Fruit fly (Drosophila melanogaster) whole organism, adult: ENCODE measurements around the gene CG7943.

Experiments
- CG11617 ChIP-seq: fragments of 200-800 bp; sonication (Bioruptor generic); optimal IDR thresholded peaks from 2 replicates; lab custom pipeline; 2017; ENCODE audit warnings: mild to moderate bottlenecking, missing biosample characterization, missing genetic modification reagents, missing genetic modification characterization
- CG12768 ChIP-seq: fragments of 200-800 bp; sonication (Bioruptor generic); optimal IDR thresholded peaks from 2 replicates; lab custom pipeline; 2017; ENCODE audit warnings: missing biosample characterization, missing genetic modification characterization, mild to moderate bottlenecking, moderate library complexity, missing genetic modification reagents
- CG14711 ChIP-seq: fragments of 200-800 bp; sonication (Bioruptor generic); optimal IDR thresholded peaks from 2 replicates; lab custom pipeline; 2018; ENCODE audit warnings: missing biosample characterization, mild to moderate bottlenecking, missing genetic modification characterization, moderate library complexity
- CG1620 ChIP-seq: fragments of 200-800 bp; sonication (Bioruptor generic); optimal IDR thresholded peaks from 2 replicates; lab custom pipeline; 2016; ENCODE audit warnings: missing biosample characterization, missing genetic modification characterization
- CG33017 ChIP-seq: fragments of 200-800 bp; sonication (Bioruptor generic); optimal IDR thresholded peaks from 2 replicates; lab custom pipeline; 2018; ENCODE audit warnings: missing biosample characterization, mild to moderate bottlenecking, missing genetic modification characterization, moderate library complexity
- CG5204 ChIP-seq: fragments of 200-800 bp; sonication (Bioruptor generic); optimal IDR thresholded peaks from 2 replicates; lab custom pipeline; 2016; ENCODE audit warnings: missing biosample characterization, missing genetic modification characterization
- CG7045 ChIP-seq: fragments of 200-800 bp; sonication (Bioruptor generic); optimal IDR thresholded peaks from 2 replicates; lab custom pipeline; 2017; ENCODE audit warnings: missing biosample characterization, mild to moderate bottlenecking, missing genetic modification characterization
- CG7101 ChIP-seq: fragments of 200-800 bp; sonication (Bioruptor generic); optimal IDR thresholded peaks from 2 replicates; lab custom pipeline; 2018; ENCODE audit warnings: missing biosample characterization, mild to moderate bottlenecking, missing genetic modification characterization, moderate library complexity
- Clk ChIP-seq: fragments of 200-800 bp; sonication (Bioruptor generic); optimal IDR thresholded peaks from 2 replicates; lab custom pipeline; 2017; ENCODE audit warnings: missing biosample characterization, missing genetic modification characterization
- Crg-1 ChIP-seq: fragments of 200-800 bp; sonication (Bioruptor generic); optimal IDR thresholded peaks from 2 replicates; lab custom pipeline; 2016; ENCODE audit warnings: missing biosample characterization, missing genetic modification characterization
- Hr96 ChIP-seq: fragments of 200-800 bp; sonication (Bioruptor generic); optimal IDR thresholded peaks from 2 replicates; lab custom pipeline; 2016; ENCODE audit warnings: missing biosample characterization, missing genetic modification characterization
- Mnt ChIP-seq: fragments of 200-800 bp; sonication (Bioruptor generic); optimal IDR thresholded peaks from 2 replicates; lab custom pipeline; 2016; ENCODE audit warnings: missing biosample characterization, mild to moderate bottlenecking, missing genetic modification characterization
- bab1 ChIP-seq: fragments of 200-800 bp; sonication (Bioruptor generic); optimal IDR thresholded peaks from 3 replicates; lab custom pipeline; 2019; ENCODE audit warnings: missing biosample characterization, mild to moderate bottlenecking, missing genetic modification characterization, moderate library complexity
- cic ChIP-seq: fragments of 200-800 bp; sonication (Bioruptor generic); optimal IDR thresholded peaks from 2 replicates; lab custom pipeline; 2017; ENCODE audit warnings: missing biosample characterization, mild to moderate bottlenecking, missing genetic modification characterization, moderate library complexity
- cnc ChIP-seq, 2 experiments: fragments of >200 bp; optimal IDR thresholded peaks; 2 replicates each; lab custom pipeline; 2017
- kay ChIP-seq: fragments of 200-800 bp; sonication (Bioruptor generic); peaks from one replicate; lab custom pipeline; 2016; ENCODE audit warnings: missing biosample characterization, missing genetic modification characterization, borderline replicate concordance
- ovo ChIP-seq: fragments of 200-800 bp; sonication (Bioruptor generic); optimal IDR thresholded peaks from 2 replicates; lab custom pipeline; 2016; ENCODE audit warnings: missing biosample characterization, missing genetic modification characterization
- pad ChIP-seq: fragments of 200-800 bp; sonication (Bioruptor generic); optimal IDR thresholded peaks from 3 replicates; lab custom pipeline; 2017; ENCODE audit warnings: missing biosample characterization, missing genetic modification characterization, mild to moderate bottlenecking, moderate library complexity, missing genetic modification reagents
- tj ChIP-seq: fragments of 200-800 bp; sonication (Bioruptor generic); optimal IDR thresholded peaks from 3 replicates; lab custom pipeline; 2017; ENCODE audit warnings: missing biosample characterization, mild to moderate bottlenecking, missing genetic modification characterization, moderate library complexity
- toe ChIP-seq: fragments of 200-800 bp; sonication (Bioruptor generic); optimal IDR thresholded peaks from 2 replicates; lab custom pipeline; 2016; ENCODE audit warnings: missing biosample characterization, missing genetic modification characterization

CG7943 gene

dm6 chr3R:30037630-30038029 is 8.6 kb upstream of the CG7943 start, which contains the start of gene ocn:
Gene ocn (minus strand): TSS chr3R:30037730.
- TF ChIP-seq ovo (GFP tag; lab: Kevin White, UChicago), result no peak

- no peak for TF ChIP-seq kay (GFP tag; lab: Kevin White, UChicago)
- no peak for TF ChIP-seq CG11617 (GFP tag; lab: Kevin White, UChicago)
- TF ChIP-seq cic (GFP tag; lab: Kevin White, UChicago), result no peak
- TF ChIP-seq CG12768 (GFP tag; lab: Kevin White, UChicago), result no peak
- no peak for TF ChIP-seq CG7045 (GFP tag; lab: Kevin White, UChicago)
- no peak for TF ChIP-seq CG1620 (GFP tag; lab: Kevin White, UChicago)
- TF ChIP-seq CG33017 (tag; lab: Kevin White, UChicago), result no peak
- no peak for TF ChIP-seq cnc (optimal IDR thresholded peaks at IDR 0.05; lab: Kevin White, UChicago)
- TF ChIP-seq Hr96, result no peak
- TF ChIP-seq CG14711 (tag; lab: Kevin White, UChicago), result no peak
- no peak for TF ChIP-seq bab1
- TF ChIP-seq Crg-1 (GFP tag; lab: Kevin White, UChicago), result no peak
- no peak for TF ChIP-seq pad (GFP tag; lab: Kevin White, UChicago)
- TF ChIP-seq CG5204 (GFP tag; lab: Kevin White, UChicago), result no peak
- TF ChIP-seq tj (GFP tag; lab: Kevin White, UChicago), result no peak
- TF ChIP-seq ovo (GFP tag; lab: Kevin White, UChicago), result no peak
- no peak for TF ChIP-seq CG7101 (tag; lab: Kevin White, UChicago)
- TF ChIP-seq Mnt (GFP tag; lab: Kevin White, UChicago), result no peak
- TF ChIP-seq toe, result no peak
- TF ChIP-seq Clk (GFP tag; lab: Kevin White, UChicago), result no peak
These were observed 7.6 kb upstream of the CG7943 start, which contains the start of gene janB for dm6 chr3R:30038628-30039027. Gene janB (minus strand): TSS chr3R:30038728.

- TF ChIP-seq ovo (GFP tag; lab: Kevin White, UChicago) (no peak), cnc (optimal IDR thresholded peaks at IDR 0.05; lab: Kevin White, UChicago) (no peak), CG7101 (tag; lab: Kevin White, UChicago) (peak; percentile 0), CG1620 (GFP tag; lab: Kevin White, UChicago) (peak; percentile 45), tj (GFP tag; lab: Kevin White, UChicago) (no peak), CG14711 (tag; lab: Kevin White, UChicago) (peak; percentile 19), pad (GFP tag; lab: Kevin White, UChicago) (no peak), kay (GFP tag; lab: Kevin White, UChicago) (no peak), toe (no peak), CG7045 (GFP tag; lab: Kevin White, UChicago) (no peak), Hr96 (no peak), cic (GFP tag; lab: Kevin White, UChicago) (no peak), CG33017 (tag; lab: Kevin White, UChicago) (no peak), CG12768 (GFP tag; lab: Kevin White, UChicago) (no peak), Clk (GFP tag; lab: Kevin White, UChicago) (no peak), bab1 (peak; percentile 65), Crg-1 (GFP tag; lab: Kevin White, UChicago) (peak; percentile 45), CG11617 (GFP tag; lab: Kevin White, UChicago) (peak; percentile 20), CG5204 (GFP tag; lab: Kevin White, UChicago) (no peak), Mnt (GFP tag; lab: Kevin White, UChicago) (peak; percentile 33)
These were observed 6.8 kb upstream of the CG7943 start, which contains the start of the genes janA, Sry-alpha and Sry-beta for dm6 chr3R:30039494-30039893. Gene janA (minus strand): TSS chr3R:30039533. Gene Sry-alpha (plus strand): TSS chr3R:30039719. Gene Sry-beta (plus strand): TSS chr3R:30039719.

- TF ChIP-seq CG1620 (GFP tag; lab: Kevin White, UChicago) (no peak), Clk (GFP tag; lab: Kevin White, UChicago) (no peak), CG14711 (tag; lab: Kevin White, UChicago) (no peak), bab1 (no peak), CG12768 (GFP tag; lab: Kevin White, UChicago) (no peak), cic (GFP tag; lab: Kevin White, UChicago) (no peak), CG33017 (tag; lab: Kevin White, UChicago) (no peak), Crg-1 (GFP tag; lab: Kevin White, UChicago) (no peak), CG11617 (GFP tag; lab: Kevin White, UChicago) (no peak), ovo (GFP tag; lab: Kevin White, UChicago) (no peak), kay (GFP tag; lab: Kevin White, UChicago) (no peak), CG7045 (GFP tag; lab: Kevin White, UChicago) (no peak), CG5204 (GFP tag; lab: Kevin White, UChicago) (no peak), pad (GFP tag; lab: Kevin White, UChicago) (no peak)
These were observed 5.4 kb upstream of the CG7943 start for dm6 chr3R:30040879-30041278.

DNA sequence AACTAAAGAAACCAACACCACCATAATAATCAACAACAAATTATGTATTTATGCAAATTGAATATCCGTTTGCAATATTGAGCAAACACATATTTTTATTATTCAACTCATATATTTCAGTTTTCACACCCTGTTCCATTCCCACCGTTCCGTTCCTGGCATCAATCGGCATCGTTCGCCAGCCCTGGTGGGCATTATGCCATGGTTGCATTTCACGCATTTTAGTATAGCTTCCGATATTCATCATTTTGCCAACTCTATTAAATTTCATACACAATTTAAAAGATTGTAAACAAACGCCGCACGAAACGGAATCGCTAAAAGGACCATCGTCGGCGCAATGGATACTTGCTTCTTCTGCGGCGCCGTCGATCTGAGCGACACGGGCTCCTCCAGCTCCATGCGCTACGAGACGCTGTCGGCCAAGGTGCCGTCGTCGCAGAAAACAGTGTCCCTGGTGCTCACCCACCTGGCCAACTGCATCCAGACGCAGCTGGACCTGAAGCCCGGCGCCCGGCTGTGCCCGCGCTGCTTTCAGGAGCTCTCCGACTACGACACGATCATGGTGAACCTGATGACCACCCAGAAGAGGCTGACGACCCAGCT is 3.0 kb upstream of the CG7943 start, which contains the start of gene Sry-delta:
TSS of gene Sry-delta (plus strand) at position 203 of the 606 bp plus-strand sequence.
- TF ChIP-seq ovo (GFP tag; lab: Kevin White, UChicago) (no peak), cic (GFP tag; lab: Kevin White, UChicago) (peak; percentile 45), toe (peak; percentile 87), Crg-1 (GFP tag; lab: Kevin White, UChicago) (peak; percentile 71), CG33017 (tag; lab: Kevin White, UChicago) (peak; percentile 61), CG7045 (GFP tag; lab: Kevin White, UChicago) (peak; percentile 73), kay (GFP tag; lab: Kevin White, UChicago) (no peak), CG7101 (tag; lab: Kevin White, UChicago) (peak; percentile 74), tj (GFP tag; lab: Kevin White, UChicago) (peak; percentile 85), CG12768 (GFP tag; lab: Kevin White, UChicago) (peak; percentile 65), Clk (GFP tag; lab: Kevin White, UChicago) (peak; percentile 59), CG14711 (tag; lab: Kevin White, UChicago) (peak; percentile 60), bab1 (peak; percentile 76), Mnt (GFP tag; lab: Kevin White, UChicago) (peak; percentile 85), Hr96 (peak; percentile 90), CG1620 (GFP tag; lab: Kevin White, UChicago) (peak; percentile 90), pad (GFP tag; lab: Kevin White, UChicago) (peak; percentile 64), CG5204 (GFP tag; lab: Kevin White, UChicago) (no peak), CG11617 (GFP tag; lab: Kevin White, UChicago) (peak; percentile 73), cnc (optimal IDR thresholded peaks at IDR 0.05; lab: Kevin White, UChicago) (no peak)
